Fruit fly (Drosophila melanogaster) whole organism, embryonic: Measurements from ENCODE around the gene CG34288.

ENCODE experiments used
- B-H1 ChIP-seq: fragments of 200-800 bp; sonication (Bioruptor generic); IDR thresholded peaks from 3 replicates; pipeline ENCODE4 v1.3.6; 2022; ENCODE audit warnings: missing biosample characterization, missing genetic modification characterization
- CG1024 ChIP-seq: fragments of 200-800 bp; sonication (Bioruptor generic); IDR thresholded peaks from 2 replicates; pipeline ENCODE4 v1.3.6; 2022; ENCODE audit warnings: missing biosample characterization, missing genetic modification characterization
- CG10565 ChIP-seq: fragments of 200-800 bp; sonication (Bioruptor generic); optimal IDR thresholded peaks from 3 replicates; lab custom pipeline; 2016; ENCODE audit warnings: missing biosample characterization, mild to moderate bottlenecking, missing genetic modification characterization
- CG10654 ChIP-seq: fragments of 200-800 bp; sonication (Bioruptor generic); optimal IDR thresholded peaks from 2 replicates; lab custom pipeline; 2016; ENCODE audit warnings: missing biosample characterization, missing genetic modification characterization
- CG11093 ChIP-seq: fragments of 200-800 bp; sonication (Bioruptor generic); IDR thresholded peaks from 3 replicates; pipeline ENCODE4 v1.3.6; 2022; ENCODE audit warnings: missing biosample characterization, missing genetic modification characterization
- CG11560 ChIP-seq: fragments of 200-800 bp; sonication (Bioruptor generic); IDR thresholded peaks from 3 replicates; pipeline ENCODE4 v1.3.6; 2022; ENCODE audit warnings: missing biosample characterization, missing genetic modification characterization
- CG12391 ChIP-seq: fragments of 200-800 bp; sonication (Bioruptor generic); optimal IDR thresholded peaks from 3 replicates; lab custom pipeline; 2018; ENCODE audit warnings: missing biosample characterization, mild to moderate bottlenecking, missing genetic modification characterization, moderate library complexity
- CG13296 ChIP-seq: fragments of 200-800 bp; sonication (Bioruptor generic); optimal IDR thresholded peaks from 3 replicates; lab custom pipeline; 2018; ENCODE audit warnings: missing biosample characterization, mild to moderate bottlenecking, missing genetic modification characterization
- CG14441 ChIP-seq: fragments of 200-800 bp; sonication (Bioruptor generic); IDR thresholded peaks from 2 replicates; pipeline ENCODE4 v1.3.6; 2022; ENCODE audit warnings: missing biosample characterization, missing genetic modification characterization
- CG15011 ChIP-seq: fragments of 200-800 bp; sonication (Bioruptor generic); optimal IDR thresholded peaks from 3 replicates; lab custom pipeline; 2018; ENCODE audit warnings: missing biosample characterization, mild to moderate bottlenecking, missing genetic modification characterization
- CG1603 ChIP-seq: fragments of 200-800 bp; sonication (Bioruptor generic); optimal IDR thresholded peaks from 2 replicates; lab custom pipeline; 2019; ENCODE audit warnings: missing biosample characterization, mild to moderate bottlenecking, missing genetic modification characterization, moderate library complexity
- CG18476 ChIP-seq: fragments of 200-800 bp; sonication (Bioruptor generic); optimal IDR thresholded peaks from 2 replicates; lab custom pipeline; 2016; ENCODE audit warnings: missing biosample characterization, mild to moderate bottlenecking, missing genetic modification characterization
- CG18599 ChIP-seq: fragments of 200-800 bp; sonication (Bioruptor generic); optimal IDR thresholded peaks from 3 replicates; lab custom pipeline; 2017; ENCODE audit warnings: missing biosample characterization, missing genetic modification characterization, mild to moderate bottlenecking, moderate library complexity, missing genetic modification reagents
- CG30020 ChIP-seq: fragments of 200-800 bp; optimal IDR thresholded peaks from 2 replicates; lab custom pipeline; 2019; ENCODE audit warnings: missing biosample characterization, mild to moderate bottlenecking, missing genetic modification characterization, moderate library complexity
- CG31365 ChIP-seq: fragments of 200-800 bp; sonication (Bioruptor generic); optimal IDR thresholded peaks from 2 replicates; lab custom pipeline; 2018; ENCODE audit warnings: missing biosample characterization, mild to moderate bottlenecking, missing genetic modification characterization
- CG31441 ChIP-seq: fragments of 200-800 bp; sonication (Bioruptor generic); IDR thresholded peaks from 2 replicates; pipeline ENCODE4 v1.3.6; 2022; ENCODE audit warnings: missing biosample characterization, missing genetic modification characterization
- CG6683 ChIP-seq: fragments of 200-800 bp; sonication (Bioruptor generic); optimal IDR thresholded peaks from 2 replicates; lab custom pipeline; 2017; ENCODE audit warnings: missing biosample characterization, mild to moderate bottlenecking, missing genetic modification characterization, missing genetic modification reagents
- CG6813 ChIP-seq: fragments of 200-800 bp; sonication (Bioruptor generic); optimal IDR thresholded peaks from 2 replicates; lab custom pipeline; 2017; ENCODE audit warnings: missing biosample characterization, missing genetic modification characterization, mild to moderate bottlenecking, moderate library complexity, missing genetic modification reagents
- CG8290 ChIP-seq, 3 experiments: fragments of 200-800 bp; sonication (Bioruptor generic); optimal IDR thresholded peaks; 2 replicates each; lab custom pipeline; 2016 to 2019; ENCODE audit warnings: missing biosample characterization in 3 of 3, missing genetic modification characterization in 3 of 3, mild to moderate bottlenecking in 2 of 3, moderate library complexity in 1 of 3
- CG8388 ChIP-seq: fragments of 200-800 bp; sonication (Bioruptor generic); optimal IDR thresholded peaks from 2 replicates; lab custom pipeline; 2019; ENCODE audit warnings: missing biosample characterization, mild to moderate bottlenecking, missing genetic modification characterization, moderate library complexity
- CG9215 ChIP-seq: fragments of 200-800 bp; sonication (Bioruptor generic); IDR thresholded peaks from 2 replicates; pipeline ENCODE4 v1.3.6; 2022; ENCODE audit warnings: missing biosample characterization, missing genetic modification characterization
- CG9437 ChIP-seq: fragments of 200-800 bp; sonication (Bioruptor generic); optimal IDR thresholded peaks from 2 replicates; lab custom pipeline; 2018; ENCODE audit warnings: missing biosample characterization, mild to moderate bottlenecking, missing genetic modification characterization
- Camta ChIP-seq: fragments of 200-800 bp; sonication (Bioruptor generic); optimal IDR thresholded peaks from 2 replicates; lab custom pipeline; 2016; ENCODE audit warnings: missing biosample characterization, missing genetic modification characterization
- Chrac-16 ChIP-seq: fragments of 200-800 bp; sonication (Bioruptor generic); optimal IDR thresholded peaks from 3 replicates; lab custom pipeline; 2016; ENCODE audit warnings: missing biosample characterization, missing genetic modification characterization
- Dip3 ChIP-seq: fragments of 200-800 bp; sonication (Bioruptor generic); optimal IDR thresholded peaks from 3 replicates; lab custom pipeline; 2016; ENCODE audit warnings: missing biosample characterization, missing genetic modification characterization
- ERR ChIP-seq: fragments of 200-800 bp; sonication (Bioruptor generic); optimal IDR thresholded peaks from 2 replicates; lab custom pipeline; 2016; ENCODE audit warnings: missing biosample characterization, missing genetic modification characterization
- HmgD ChIP-seq: fragments of 200-800 bp; sonication (Bioruptor generic); optimal IDR thresholded peaks from 3 replicates; lab custom pipeline; 2016; ENCODE audit warnings: missing biosample characterization, missing genetic modification characterization
- Hr78 ChIP-seq, 2 experiments: fragments of 200-800 bp in 1 of 2; fragments of >200 bp in 1 of 2; sonication (Bioruptor generic) in 1 of 2; optimal IDR thresholded peaks; 2 replicates each; lab custom pipeline; 2017 to 2019; ENCODE audit warnings: missing biosample characterization in 2 of 2, missing genetic modification characterization in 2 of 2, mild to moderate bottlenecking in 1 of 2, moderate library complexity in 1 of 2
- Jarid2 ChIP-seq: fragments of 200-800 bp; sonication (Bioruptor generic); optimal IDR thresholded peaks from 3 replicates; lab custom pipeline; 2017; ENCODE audit warnings: mild to moderate bottlenecking, missing biosample characterization, missing genetic modification reagents, missing genetic modification characterization
- Lpt ChIP-seq: fragments of >200 bp; optimal IDR thresholded peaks from 2 replicates; lab custom pipeline; 2018; ENCODE audit warnings: missing biosample characterization, missing genetic modification characterization
- Mes4 ChIP-seq: fragments of 200-800 bp; sonication (Bioruptor generic); optimal IDR thresholded peaks from 2 replicates; lab custom pipeline; 2016; ENCODE audit warnings: missing biosample characterization, missing genetic modification characterization
- Poxn ChIP-seq: fragments of 200-800 bp; sonication (Bioruptor generic); IDR thresholded peaks from 2 replicates; pipeline ENCODE4 v1.3.6; 2022; ENCODE audit warnings: missing biosample characterization, missing genetic modification characterization
- Sox102F ChIP-seq: fragments of 200-800 bp; sonication (Bioruptor generic); optimal IDR thresholded peaks from 2 replicates; lab custom pipeline; 2018; ENCODE audit warnings: missing biosample characterization, mild to moderate bottlenecking, missing genetic modification characterization, moderate library complexity
- Spps ChIP-seq: fragments of 200-800 bp; sonication (Bioruptor generic); optimal IDR thresholded peaks from 2 replicates; lab custom pipeline; 2018; ENCODE audit warnings: missing biosample characterization, mild to moderate bottlenecking, missing genetic modification characterization
- Vsx1 ChIP-seq: fragments of 200-800 bp; sonication (Bioruptor generic); optimal IDR thresholded peaks from 2 replicates; lab custom pipeline; 2017; ENCODE audit warnings: missing biosample characterization, mild to moderate bottlenecking, missing genetic modification characterization, missing genetic modification reagents
- dimm ChIP-seq: fragments of 200-800 bp; sonication (Bioruptor generic); IDR thresholded peaks from 2 replicates; pipeline ENCODE4 v1.3.6; 2022; ENCODE audit warnings: missing biosample characterization, missing genetic modification characterization
- ems ChIP-seq: fragments of 200-800 bp; sonication (Bioruptor generic); optimal IDR thresholded peaks from 3 replicates; lab custom pipeline; 2016; ENCODE audit warnings: missing biosample characterization, missing genetic modification characterization
- fru ChIP-seq: fragments of >200 bp; optimal IDR thresholded peaks from 2 replicates; lab custom pipeline; 2017
- ftz-f1 ChIP-seq: fragments of 200-800 bp; sonication (Bioruptor generic); optimal IDR thresholded peaks from 2 replicates; lab custom pipeline; 2016; ENCODE audit warnings: missing biosample characterization, missing genetic modification characterization
- gce ChIP-seq: fragments of 200-800 bp; sonication (Bioruptor generic); IDR thresholded peaks from 3 replicates; pipeline ENCODE4 v1.3.6; 2022; ENCODE audit warnings: missing biosample characterization, missing genetic modification characterization
- gem ChIP-seq: fragments of 200-800 bp; sonication (Bioruptor generic); optimal IDR thresholded peaks from 2 replicates; lab custom pipeline; 2019; ENCODE audit warnings: missing biosample characterization, mild to moderate bottlenecking, missing genetic modification characterization, moderate library complexity
- ind ChIP-seq: fragments of 200-800 bp; sonication (Bioruptor generic); optimal IDR thresholded peaks from 3 replicates; lab custom pipeline; 2016; ENCODE audit warnings: missing biosample characterization, missing genetic modification characterization
- lbe ChIP-seq: fragments of 200-800 bp; sonication (Bioruptor generic); optimal IDR thresholded peaks from 2 replicates; lab custom pipeline; 2016; ENCODE audit warnings: missing biosample characterization, mild to moderate bottlenecking, missing genetic modification characterization
- lmd ChIP-seq: fragments of 200-800 bp; sonication (Bioruptor generic); IDR thresholded peaks from 2 replicates; pipeline ENCODE4 v1.3.6; 2022; ENCODE audit warnings: missing biosample characterization, missing genetic modification characterization
- oc ChIP-seq: fragments of 200-800 bp; sonication (Bioruptor generic); optimal IDR thresholded peaks from 2 replicates; lab custom pipeline; 2018; ENCODE audit warnings: missing biosample characterization, mild to moderate bottlenecking, missing genetic modification characterization, moderate library complexity
- pan ChIP-seq, 4 experiments: fragments of >200 bp in 3 of 4; fragments of 200-800 bp in 1 of 4; sonication (Bioruptor generic) in 1 of 4; optimal IDR thresholded peaks in 3 of 4; IDR thresholded peaks in 1 of 4; 2 replicates each; pipeline versions ENCODE4 v1.3.6 to Lab custom; 2017 to 2022; ENCODE audit warnings: missing biosample characterization in 2 of 4, missing genetic modification characterization in 2 of 4, mixed read lengths in 1 of 4
- sd ChIP-seq: fragments of 200-800 bp; sonication (Bioruptor generic); optimal IDR thresholded peaks from 3 replicates; lab custom pipeline; 2018; ENCODE audit warnings: missing biosample characterization, mild to moderate bottlenecking, missing genetic modification characterization, moderate library complexity
- tap ChIP-seq: fragments of 200-800 bp; optimal IDR thresholded peaks from 3 replicates; lab custom pipeline; 2019; ENCODE audit warnings: missing biosample characterization, mild to moderate bottlenecking, missing genetic modification characterization, moderate library complexity
- usp ChIP-seq: fragments of >200 bp; optimal IDR thresholded peaks from 2 replicates; lab custom pipeline; 2017; ENCODE audit warnings: missing biosample characterization, missing genetic modification characterization
- zf30C ChIP-seq: fragments of 200-800 bp; sonication (Bioruptor generic); optimal IDR thresholded peaks from 3 replicates; lab custom pipeline; 2018; ENCODE audit warnings: missing biosample characterization, mild to moderate bottlenecking, missing genetic modification characterization

The CG34288 gene

dm6 chr3R:22423996-22424395 is 23.1 kb downstream of the CG34288 start (continued):
- TF ChIP-seq Poxn (GFP tag; lab: Robert Waterston, UW) (no peak), sd (peak; percentile 17), CG9437 (GFP tag; lab: Kevin White, UChicago) (no peak), CG18599 (GFP tag; lab: Kevin White, UChicago) (no peak), dimm (GFP tag; lab: Robert Waterston, UW) (no peak), CG8290 (GFP tag; optimal IDR thresholded peaks at IDR 0.05; lab: Kevin White, UChicago) (no peak), CG8290 (tag; optimal IDR thresholded peaks at IDR 0.05; lab: Kevin White, UChicago) (no peak), CG12391 (peak; percentile 3), lbe (GFP tag; lab: Kevin White, UChicago) (peak; percentile 8), CG14441 (GFP tag; lab: Robert Waterston, UW) (no peak), CG13296 (GFP tag; lab: Kevin White, UChicago) (no peak), CG8388 (GFP tag; lab: Kevin White, UChicago) (no peak), CG30020 (tag; lab: Kevin White, UChicago) (no peak), CG1603 (tag; lab: Kevin White, UChicago) (peak; percentile 20), pan (optimal IDR thresholded peaks at IDR 0.05; lab: Kevin White, UChicago) (no peak), pan (GFP tag; optimal IDR thresholded peaks at IDR 0.05 in 1 of 2, IDR thresholded peaks at IDR 0.05 in 1 of 2) (no peak), oc (no peak), CG6813 (no peak), ERR (GFP tag; lab: Kevin White, UChicago) (no peak), HmgD (no peak), ind (GFP tag; lab: Kevin White, UChicago) (no peak), Hr78 (GFP tag; optimal IDR thresholded peaks at IDR 0.05; lab: Kevin White, UChicago) (no peak), CG31441 (GFP tag; lab: Robert Waterston, UW) (0 out of 2 replicates have a peak, but pooled peaks have one; percentile 12), B-H1 (GFP tag; lab: Robert Waterston, UW) (no peak), ems (no peak), gem (tag; lab: Kevin White, UChicago) (peak; percentile 25), tap (no peak), Sox102F (GFP tag; lab: Kevin White, UChicago) (peak; percentile 34)

dm6 chr3R:22421618-22422017 is 25.4 kb downstream of the CG34288 start:
- TF ChIP-seq Vsx1 (GFP tag; lab: Kevin White, UChicago), result no peak
- no peak for TF ChIP-seq CG6683 (GFP tag; lab: Kevin White, UChicago)
- TF ChIP-seq CG18476 (GFP tag; lab: Kevin White, UChicago), result peak; percentile 0
- TF ChIP-seq CG31365 (tag; lab: Kevin White, UChicago), result no peak
- peak; percentile 56 for TF ChIP-seq Dip3 (GFP tag; lab: Kevin White, UChicago)
- TF ChIP-seq CG1024 (GFP tag; lab: Robert Waterston, UW), result no peak
- peak; percentile 53; the same call in 1 of the 3 replicates for TF ChIP-seq CG11093 (GFP tag; lab: Robert Waterston, UW)
- peak; percentile 68 for TF ChIP-seq CG9215
- no peak for TF ChIP-seq Lpt (GFP tag; lab: Kevin White, UChicago)
- TF ChIP-seq CG10654, result peak; percentile 3
- TF ChIP-seq fru (lab: Kevin White, UChicago), result no peak
- no peak for TF ChIP-seq ftz-f1 (GFP tag; lab: Kevin White, UChicago)
- TF ChIP-seq CG15011 (GFP tag; lab: Kevin White, UChicago), result no peak
- peak; percentile 37 for TF ChIP-seq Chrac-16 (GFP tag; lab: Kevin White, UChicago)
- peak; percentile 69 for TF ChIP-seq Camta
- peak; percentile 73; the same call in 2 of the 3 replicates for TF ChIP-seq gce (GFP tag; lab: Robert Waterston, UW)
- TF ChIP-seq CG11560, result peak; percentile 65; the same call in 2 of the 3 replicates
- TF ChIP-seq lmd, result peak; percentile 84
- TF ChIP-seq Jarid2 (GFP tag; lab: Kevin White, UChicago), result no peak
- no peak for TF ChIP-seq Spps (tag; lab: Kevin White, UChicago)
- TF ChIP-seq CG10565 (GFP tag; lab: Kevin White, UChicago), result no peak
- TF ChIP-seq Mes4, result peak; percentile 26
- no peak for TF ChIP-seq oc
- TF ChIP-seq usp (GFP tag; lab: Kevin White, UChicago), result no peak
- no peak for TF ChIP-seq zf30C
- TF ChIP-seq CG14441 (GFP tag; lab: Robert Waterston, UW), result peak; percentile 87
